Worm (Caenorhabditis elegans): ENCODE data around the gene memi-1.

DNA sequence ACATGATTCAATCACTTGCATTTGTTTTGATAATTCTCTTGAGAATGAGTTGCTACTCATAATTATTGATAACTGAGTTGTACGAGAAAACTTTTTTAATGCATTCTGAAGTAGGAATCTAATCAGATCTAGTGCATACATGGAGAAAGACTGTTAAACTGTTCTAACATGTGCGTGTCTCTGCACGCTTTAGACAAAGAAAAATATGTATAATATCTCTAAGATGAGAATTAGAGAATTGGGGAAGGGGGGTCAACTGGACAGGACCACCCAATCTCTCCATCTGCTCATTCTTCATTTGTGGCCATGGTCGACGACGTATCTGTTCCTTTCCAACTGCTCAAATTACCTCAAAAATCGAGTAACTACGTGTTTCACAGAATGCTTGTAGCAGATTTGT is 23.0 kb downstream of the memi-1 start, which contains the start of gene fbxb-78:
- no peak for TF ChIP-seq him-1 (tag; optimal IDR thresholded peaks at IDR 0.05)
- no peak for TF ChIP-seq dao-5 (tag; optimal IDR thresholded peaks at IDR 0.05)

All from whole organism, L4/young adult.